Fruit fly (Drosophila melanogaster) whole organism, prepupa: ENCODE data around the gene CG10337.

Source experiments
- Blimp-1 ChIP-seq: fragments of 200-800 bp; sonication (Bioruptor generic); optimal IDR thresholded peaks from 3 replicates; lab custom pipeline; 2017; ENCODE audit warnings: missing biosample characterization, missing genetic modification characterization, mild to moderate bottlenecking, moderate library complexity, missing genetic modification reagents
- CG6276 ChIP-seq: fragments of 200-800 bp; sonication (Bioruptor generic); optimal IDR thresholded peaks from 2 replicates; lab custom pipeline; 2017; ENCODE audit warnings: missing biosample characterization, mild to moderate bottlenecking, missing genetic modification characterization
- Ets21C ChIP-seq: fragments of 200-800 bp; sonication (Bioruptor generic); optimal IDR thresholded peaks from 3 replicates; lab custom pipeline; 2016; ENCODE audit warnings: missing biosample characterization, missing genetic modification characterization
- Ets96B ChIP-seq: fragments of 200-800 bp; optimal IDR thresholded peaks from 2 replicates; lab custom pipeline; 2019; ENCODE audit warnings: missing biosample characterization, mild to moderate bottlenecking, missing genetic modification characterization, moderate library complexity
- Hr39 ChIP-seq: fragments of 200-800 bp; sonication (Bioruptor generic); optimal IDR thresholded peaks from 2 replicates; lab custom pipeline; 2016; ENCODE audit warnings: missing biosample characterization, missing genetic modification characterization
- Smox ChIP-seq: fragments of 200-800 bp; sonication (Bioruptor generic); optimal IDR thresholded peaks from 3 replicates; lab custom pipeline; 2016; ENCODE audit warnings: missing biosample characterization, missing genetic modification characterization
- cyc ChIP-seq: fragments of 200-800 bp; sonication (Bioruptor generic); optimal IDR thresholded peaks from 3 replicates; lab custom pipeline; 2016; ENCODE audit warnings: missing biosample characterization, missing genetic modification characterization
- dsx ChIP-seq: fragments of 200-800 bp; optimal IDR thresholded peaks from 3 replicates; lab custom pipeline; 2019; ENCODE audit warnings: missing biosample characterization, mild to moderate bottlenecking, missing genetic modification characterization, moderate library complexity; ENCODE audit not compliant: poor library complexity, severe bottlenecking
- ss ChIP-seq, 2 experiments: fragments of 200-800 bp; sonication (Bioruptor generic); optimal IDR thresholded peaks; 2 replicates in 1 of 2; 3 replicates in 1 of 2; lab custom pipeline; 2017 to 2018; ENCODE audit warnings: mild to moderate bottlenecking in 2 of 2, missing biosample characterization in 2 of 2, missing genetic modification characterization in 2 of 2, moderate library complexity in 1 of 2
- svp ChIP-seq: fragments of 200-800 bp; sonication (Bioruptor generic); peaks from one replicate; lab custom pipeline; 2016; ENCODE audit warnings: missing biosample characterization, missing genetic modification characterization

DNA sequence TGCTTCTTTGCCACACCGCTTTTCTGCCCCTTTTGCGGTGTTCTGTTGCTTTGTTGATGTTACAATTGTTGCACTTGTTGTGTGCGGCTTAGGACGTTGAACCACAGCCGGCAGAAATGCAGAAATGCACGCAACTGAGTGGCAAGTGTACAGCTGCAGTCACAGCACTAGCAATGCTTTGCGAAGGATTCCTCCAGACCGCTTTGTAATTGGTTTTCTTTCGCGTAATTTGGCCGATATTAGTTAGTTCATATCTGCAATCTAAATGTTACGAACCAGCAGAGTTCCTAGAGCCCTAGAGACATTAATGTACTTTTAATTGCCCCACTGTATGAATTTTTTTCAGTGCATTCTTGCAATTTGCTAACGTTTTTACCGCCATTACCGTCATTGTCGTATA, 27.6 kb upstream of the CG10337 start:
- TF ChIP-seq dsx (GFP tag; lab: Kevin White, UChicago) (peak; percentile 73), Ets21C (peak; percentile 13), CG6276 (GFP tag; lab: Kevin White, UChicago) (peak; percentile 69), Blimp-1 (no peak), Hr39 (GFP tag; lab: Kevin White, UChicago) (peak; percentile 20), svp (GFP tag; lab: Kevin White, UChicago) (peak; percentile 79), cyc (GFP tag; lab: Kevin White, UChicago) (peak; percentile 31), Smox (peak; percentile 7), ss (GFP tag; optimal IDR thresholded peaks at IDR 0.05; lab: Kevin White, UChicago) (peak; percentile 39 to 63), Ets96B (peak; percentile 68)
